Worm (Caenorhabditis elegans) whole organism, L4/young adult: ENCODE results near the gene F19G12.8.

Source experiments
- W03F9.2 ChIP-seq: fragments of 150-350 bp; optimal IDR thresholded peaks from 2 replicates; lab custom pipeline; 2014; ENCODE audit warnings: missing biosample characterization, missing genetic modification characterization
- him-1 ChIP-seq: sonication (generic microtip); optimal IDR thresholded peaks from 2 replicates; lab custom pipeline; 2016; ENCODE audit warnings: missing genotype, missing genetic modification reagents, missing genetic modification characterization, missing compliant biosample characterization

DNA sequence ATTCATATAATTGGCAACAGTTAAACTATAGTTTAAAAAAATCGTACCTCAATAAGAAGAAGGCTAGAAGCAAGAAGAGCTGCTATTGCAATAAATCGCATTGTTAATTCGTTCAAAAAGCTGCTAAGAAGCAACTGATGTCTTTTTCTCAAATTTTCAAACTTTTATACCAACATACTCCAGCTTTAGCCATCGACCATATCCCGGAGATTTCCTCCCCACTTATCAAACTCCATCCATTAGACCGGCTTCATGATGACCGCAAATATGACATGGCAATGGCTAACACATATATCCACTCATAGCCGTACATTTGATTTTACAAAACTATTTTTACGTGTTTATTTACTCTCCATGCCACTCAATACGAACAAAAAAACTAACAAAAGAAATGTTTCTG lies 6.6 kb upstream of the F19G12.8 start, which contains the start of gene abu-2:
- no peak for TF ChIP-seq him-1
- TF ChIP-seq W03F9.2 (tag; lab: Kevin White, UChicago): no peak
